Worm (Caenorhabditis elegans) whole organism, young adult: ENCODE measurements around the gene wrm-1.

Experiments
- B0261.1 ChIP-seq: sonication (generic microtip); optimal IDR thresholded peaks from 2 replicates; lab custom pipeline; 2016; ENCODE audit warnings: mild to moderate bottlenecking, missing genetic modification characterization, moderate library complexity, missing compliant biosample characterization
- C17E4.6 ChIP-seq: fragments of 200-800 bp; sonication (Bioruptor generic); IDR thresholded peaks from 2 replicates; pipeline ENCODE4 v1.3.6; 2022; ENCODE audit warnings: missing genetic modification reagents, missing genetic modification characterization, missing compliant biosample characterization
- F37B4.10 ChIP-seq: fragments of 200-800 bp; sonication (Bioruptor generic); IDR thresholded peaks from 2 replicates; pipeline ENCODE4 v1.3.6; 2022; ENCODE audit warnings: missing genetic modification characterization, missing compliant biosample characterization
- T26A5.8 ChIP-seq: sonication (generic microtip); optimal IDR thresholded peaks from 2 replicates; lab custom pipeline; 2016; ENCODE audit warnings: missing genetic modification characterization, missing compliant biosample characterization
- Y53G8AR.9 ChIP-seq: fragments of 200-800 bp; sonication (Bioruptor generic); conservative IDR thresholded peaks from 2 replicates; pipeline ENCODE4 v1.3.6; 2022; ENCODE audit warnings: missing genetic modification reagents, missing genetic modification characterization, missing compliant biosample characterization
- Y79H2A.3 ChIP-seq: fragments of 200-800 bp; sonication (Bioruptor generic); conservative IDR thresholded peaks from 2 replicates; pipeline ENCODE4 v1.3.6; 2022; ENCODE audit warnings: missing genetic modification reagents, missing genetic modification characterization, missing compliant biosample characterization
- ZK185.1 ChIP-seq: sonication (generic microtip); optimal IDR thresholded peaks from 2 replicates; lab custom pipeline; 2016; ENCODE audit warnings: mild to moderate bottlenecking, missing genetic modification characterization, missing compliant biosample characterization; ENCODE audit not compliant: poor library complexity, severe bottlenecking
- atf-7 ChIP-seq: sonication (generic microtip); optimal IDR thresholded peaks from 2 replicates; lab custom pipeline; 2017; ENCODE audit warnings: mild to moderate bottlenecking, missing genetic modification characterization, missing compliant biosample characterization
- attf-5 ChIP-seq: fragments of 200-800 bp; sonication (Bioruptor generic); optimal IDR thresholded peaks from 2 replicates; lab custom pipeline; 2018; ENCODE audit warnings: mild to moderate bottlenecking, missing genetic modification characterization, missing compliant biosample characterization
- attf-6 ChIP-seq: fragments of 200-800 bp; sonication (Bioruptor generic); IDR thresholded peaks from 2 replicates; pipeline ENCODE4 v1.3.6; 2022; ENCODE audit warnings: missing genetic modification reagents, missing genetic modification characterization, missing compliant biosample characterization
- cebp-2 ChIP-seq: fragments of 200-800 bp; sonication (Bioruptor generic); IDR thresholded peaks from 2 replicates; pipeline ENCODE4 v1.3.6; 2022; ENCODE audit warnings: missing genetic modification characterization, missing compliant biosample characterization
- ceh-100 ChIP-seq: fragments of 200-800 bp; sonication (Bioruptor generic); IDR thresholded peaks from 2 replicates; pipeline ENCODE4 v1.3.6; 2022; ENCODE audit warnings: missing genetic modification reagents, missing genetic modification characterization, missing compliant biosample characterization
- ceh-40 ChIP-seq: fragments of 200-800 bp; sonication (Bioruptor generic); IDR thresholded peaks from 2 replicates; pipeline ENCODE4 v1.3.6; 2022; ENCODE audit warnings: missing genetic modification characterization, missing compliant biosample characterization
- chd-7 ChIP-seq: sonication (generic microtip); optimal IDR thresholded peaks from 2 replicates; lab custom pipeline; 2016; ENCODE audit warnings: mild to moderate bottlenecking, missing genetic modification characterization, moderate library complexity, missing compliant biosample characterization
- dpl-1 ChIP-seq: fragments of 150-350 bp; optimal IDR thresholded peaks from 2 replicates; lab custom pipeline; 2014; ENCODE audit warnings: missing biosample characterization, missing genetic modification reagents, missing genetic modification characterization
- efl-1 ChIP-seq: fragments of 150-350 bp; optimal IDR thresholded peaks from 2 replicates; lab custom pipeline; 2014; ENCODE audit warnings: missing biosample characterization, missing genetic modification reagents, missing genetic modification characterization
- ekl-4 ChIP-seq: fragments of 200-800 bp; sonication (Bioruptor generic); IDR thresholded peaks from 2 replicates; pipeline ENCODE4 v1.3.6; 2022; ENCODE audit warnings: missing genetic modification reagents, missing genetic modification characterization, missing compliant biosample characterization
- fkh-3 ChIP-seq: sonication (generic microtip); optimal IDR thresholded peaks from 2 replicates; lab custom pipeline; 2016; ENCODE audit warnings: mild to moderate bottlenecking, missing genetic modification characterization, missing compliant biosample characterization
- him-1 ChIP-seq: sonication (generic microtip); optimal IDR thresholded peaks from 2 replicates; lab custom pipeline; 2016; ENCODE audit warnings: missing genotype, missing genetic modification reagents, missing genetic modification characterization, missing compliant biosample characterization
- hlh-12 ChIP-seq: sonication (generic microtip); optimal IDR thresholded peaks from 2 replicates; lab custom pipeline; 2016; ENCODE audit warnings: missing genetic modification characterization, missing compliant biosample characterization
- hlh-26 ChIP-seq: fragments of 200-800 bp; sonication (Bioruptor generic); conservative IDR thresholded peaks from 2 replicates; pipeline ENCODE4 v1.3.6; 2022; ENCODE audit warnings: missing genetic modification reagents, missing genetic modification characterization, missing compliant biosample characterization
- hmg-1.2 ChIP-seq: fragments of 200-800 bp; sonication (Bioruptor generic); IDR thresholded peaks from 2 replicates; pipeline ENCODE4 v1.3.6; 2022; ENCODE audit warnings: missing genetic modification reagents, missing genetic modification characterization, missing compliant biosample characterization
- hrde-1 ChIP-seq: sonication (generic microtip); optimal IDR thresholded peaks from 2 replicates; lab custom pipeline; 2016; ENCODE audit warnings: missing genetic modification characterization, mild to moderate bottlenecking, missing compliant biosample characterization, moderate library complexity, missing genotype, missing genetic modification reagents, borderline replicate concordance
- let-526 ChIP-seq: fragments of 200-800 bp; sonication (Bioruptor generic); IDR thresholded peaks from 2 replicates; pipeline ENCODE4 v1.3.6; 2022; ENCODE audit warnings: missing genetic modification reagents, missing genetic modification characterization, missing compliant biosample characterization
- lin-26 ChIP-seq: fragments of 200-800 bp; sonication (Bioruptor generic); IDR thresholded peaks from 2 replicates; pipeline ENCODE4 v1.3.6; 2022; ENCODE audit warnings: missing genetic modification reagents, missing genetic modification characterization, missing compliant biosample characterization
- lin-35 ChIP-seq, 3 experiments: fragments of 150-350 bp in 2 of 3; sonication (generic microtip) in 1 of 3; optimal IDR thresholded peaks; 2 replicates each; lab custom pipeline; 2014 to 2018; ENCODE audit warnings: missing biosample characterization in 3 of 3, missing genetic modification characterization in 3 of 3, missing genetic modification reagents in 3 of 3
- lir-1 ChIP-seq: fragments of 200-800 bp; sonication (Bioruptor generic); conservative IDR thresholded peaks from 2 replicates; pipeline ENCODE4 v1.3.6; 2022; ENCODE audit warnings: missing genetic modification reagents, missing genetic modification characterization, missing compliant biosample characterization
- lsl-1 ChIP-seq: fragments of 200-800 bp; sonication (Bioruptor generic); optimal IDR thresholded peaks from 2 replicates; lab custom pipeline; 2018; ENCODE audit warnings: mild to moderate bottlenecking, missing genetic modification characterization, moderate library complexity, missing compliant biosample characterization
- madf-10 ChIP-seq: sonication (generic microtip); optimal IDR thresholded peaks from 2 replicates; lab custom pipeline; 2016; ENCODE audit warnings: mild to moderate bottlenecking, missing genetic modification characterization, missing compliant biosample characterization
- mcd-1 ChIP-seq: fragments of 200-800 bp; sonication (Bioruptor generic); IDR thresholded peaks from 2 replicates; pipeline ENCODE4 v1.3.6; 2022; ENCODE audit warnings: missing genetic modification reagents, missing genetic modification characterization, missing compliant biosample characterization
- nfya-2 ChIP-seq: fragments of 200-800 bp; sonication (Bioruptor generic); IDR thresholded peaks from 2 replicates; pipeline ENCODE4 v1.3.6; 2022; ENCODE audit warnings: missing genetic modification reagents, missing genetic modification characterization, missing compliant biosample characterization
- nfyb-1 ChIP-seq: fragments of 200-800 bp; sonication (Bioruptor generic); IDR thresholded peaks from 2 replicates; pipeline ENCODE4 v1.3.6; 2022; ENCODE audit warnings: missing genetic modification reagents, missing genetic modification characterization, missing compliant biosample characterization
- nhr-120 ChIP-seq: fragments of 200-800 bp; sonication (Bioruptor generic); IDR thresholded peaks from 2 replicates; pipeline ENCODE4 v1.3.6; 2022; ENCODE audit warnings: missing genetic modification characterization, missing compliant biosample characterization
- nhr-80 ChIP-seq: sonication (generic microtip); optimal IDR thresholded peaks from 2 replicates; lab custom pipeline; 2016; ENCODE audit warnings: missing genetic modification characterization, missing compliant biosample characterization
- pbrm-1 ChIP-seq: fragments of 200-800 bp; sonication (Bioruptor generic); IDR thresholded peaks from 2 replicates; pipeline ENCODE4 v1.3.6; 2022; ENCODE audit warnings: missing genetic modification reagents, missing genetic modification characterization, missing compliant biosample characterization
- pha-4 ChIP-seq: fragments of 150-350 bp; sonication (generic microtip); optimal IDR thresholded peaks from 2 replicates; lab custom pipeline; 2014; ENCODE audit warnings: missing biosample characterization, missing genetic modification reagents, missing genetic modification characterization
- sdz-38 ChIP-seq: sonication (generic microtip); optimal IDR thresholded peaks from 2 replicates; lab custom pipeline; 2016; ENCODE audit warnings: missing genotype, missing genetic modification characterization, missing compliant biosample characterization
- snpc-1.1 ChIP-seq: sonication (generic microtip); optimal IDR thresholded peaks from 2 replicates; lab custom pipeline; 2017; ENCODE audit warnings: missing genetic modification characterization, mild to moderate bottlenecking, missing compliant biosample characterization, antibody characterized with exemption, moderate library complexity, missing genotype, missing genetic modification reagents; ENCODE audit not compliant: insufficient read depth
- snpc-3.4 ChIP-seq: sonication (generic microtip); optimal IDR thresholded peaks from 2 replicates; lab custom pipeline; 2017; ENCODE audit warnings: missing genetic modification characterization, mild to moderate bottlenecking, missing compliant biosample characterization, antibody characterized with exemption, moderate library complexity, missing genotype, missing genetic modification reagents
- snpc-4 ChIP-seq, 5 experiments: fragments of 150-350 bp in 1 of 5; sonication (generic microtip) in 4 of 5; optimal IDR thresholded peaks; 2 replicates each; lab custom pipeline; 2014 to 2018; ENCODE audit warnings: missing genetic modification characterization in 5 of 5, missing biosample characterization in 3 of 5, antibody characterized with exemption in 2 of 5, mild to moderate bottlenecking in 2 of 5, missing compliant biosample characterization in 2 of 5, missing genotype in 2 of 5, moderate library complexity in 2 of 5, missing genetic modification reagents in 1 of 5
- tbp1 ChIP-seq: fragments of 200-800 bp; sonication (Bioruptor generic); optimal IDR thresholded peaks from 2 replicates; lab custom pipeline; 2018; ENCODE audit warnings: mild to moderate bottlenecking, missing genetic modification characterization, missing compliant biosample characterization
- tlf-1 ChIP-seq: fragments of 200-800 bp; sonication (Bioruptor generic); optimal IDR thresholded peaks from 2 replicates; lab custom pipeline; 2018; ENCODE audit warnings: mild to moderate bottlenecking, missing genetic modification characterization, missing compliant biosample characterization
- unc-62 ChIP-seq: fragments of 150-350 bp; optimal IDR thresholded peaks from 2 replicates; lab custom pipeline; 2014; ENCODE audit warnings: missing biosample characterization, missing genetic modification reagents, missing genetic modification characterization
- zim-3 ChIP-seq: sonication (generic microtip); optimal IDR thresholded peaks from 2 replicates; lab custom pipeline; 2017; ENCODE audit warnings: mild to moderate bottlenecking, missing genetic modification characterization, moderate library complexity, missing compliant biosample characterization
- ztf-18 ChIP-seq: sonication (generic microtip); optimal IDR thresholded peaks from 2 replicates; lab custom pipeline; 2016; ENCODE audit warnings: missing genotype, mild to moderate bottlenecking, missing genetic modification characterization, missing compliant biosample characterization
- ztf-22 ChIP-seq: fragments of 200-800 bp; sonication (Bioruptor generic); optimal IDR thresholded peaks from 2 replicates; lab custom pipeline; 2018; ENCODE audit warnings: mild to moderate bottlenecking, missing genetic modification characterization, moderate library complexity, missing compliant biosample characterization
- ztf-26 ChIP-seq: sonication (generic microtip); optimal IDR thresholded peaks from 2 replicates; lab custom pipeline; 2017; ENCODE audit warnings: missing genetic modification characterization, missing compliant biosample characterization
- ztf-28 ChIP-seq: fragments of 200-800 bp; sonication (Bioruptor generic); IDR thresholded peaks from 2 replicates; pipeline ENCODE4 v1.3.6; 2022; ENCODE audit warnings: missing genetic modification reagents, missing genetic modification characterization, missing compliant biosample characterization

The wrm-1 gene

ce11 chrIII:5727827-5728226 lies 5.2 kb downstream of the wrm-1 start, which contains the start of gene egg-1:
TSS of gene egg-1 (plus strand) at chrIII:5728180.
- TF ChIP-seq tlf-1 (GFP tag; lab: Kevin White, UChicago) (peak; percentile 90), lir-1 (GFP tag; lab: Robert Waterston, UW) (peak; percentile 52; the same call in 1 of the 2 replicates), atf-7 (tag; lab: Kevin White, UChicago) (no peak), mcd-1 (peak; percentile 72), fkh-3 (no peak), snpc-3.4 (tag; lab: Kevin White, UChicago) (peak; percentile 93), nhr-120 (no peak), nfya-2 (no peak), attf-5 (GFP tag; lab: Kevin White, UChicago) (no peak), nfyb-1 (GFP tag; lab: Robert Waterston, UW) (no peak), hlh-12 (tag; lab: Kevin White, UChicago) (no peak), lin-26 (no peak), C17E4.6 (no peak; the same call in 1 of the 2 replicates), ZK185.1 (tag; lab: Kevin White, UChicago) (no peak), Y79H2A.3 (GFP tag; lab: Robert Waterston, UW) (peak; percentile 50; the same call in 1 of the 2 replicates), snpc-4 (GFP tag; optimal IDR thresholded peaks at IDR 0.05; lab: Kevin White, UChicago) (peak; percentile 40), snpc-4 (tag; optimal IDR thresholded peaks at IDR 0.05; lab: Kevin White, UChicago) (peak in 3 of 4 experiments; percentile 8 to 60 (median 59)), B0261.1 (tag; lab: Kevin White, UChicago) (no peak), ztf-22 (GFP tag; lab: Kevin White, UChicago) (no peak), attf-6 (0 out of 2 replicates have a peak, but pooled peaks have one; percentile 21), T26A5.8 (tag; lab: Kevin White, UChicago) (no peak), ztf-18 (tag; lab: Kevin White, UChicago) (peak; percentile 74), lsl-1 (GFP tag; lab: Kevin White, UChicago) (peak; percentile 98), unc-62 (GFP tag; lab: Kevin White, UChicago) (no peak), ekl-4 (GFP tag; lab: Robert Waterston, UW) (0 out of 2 replicates have a peak, but pooled peaks have one; percentile 59), Y53G8AR.9 (GFP tag; lab: Robert Waterston, UW) (peak; percentile 44; the same call in 1 of the 2 replicates), pha-4 (tag; lab: Kevin White, UChicago) (no peak), F37B4.10 (GFP tag; lab: Robert Waterston, UW) (no peak), ceh-100 (peak; percentile 53), chd-7 (tag; lab: Kevin White, UChicago) (no peak), hmg-1.2 (GFP tag; lab: Robert Waterston, UW) (peak; percentile 61), ceh-40 (GFP tag; lab: Robert Waterston, UW) (no peak), efl-1 (GFP tag; lab: Kevin White, UChicago) (peak; percentile 98), madf-10 (tag; lab: Kevin White, UChicago) (no peak), hrde-1 (tag; lab: Kevin White, UChicago) (peak; percentile 8), pbrm-1 (GFP tag; lab: Robert Waterston, UW) (peak; percentile 67), him-1 (tag; lab: Kevin White, UChicago) (peak; percentile 85), lin-35 (GFP tag; optimal IDR thresholded peaks at IDR 0.05; lab: Kevin White, UChicago) (peak in 2 of 3 experiments; percentile 51 to 62), ztf-26 (no peak), zim-3 (no peak), sdz-38 (tag; lab: Kevin White, UChicago) (no peak), nhr-80 (tag; lab: Kevin White, UChicago) (no peak), tbp1 (GFP tag; lab: Kevin White, UChicago) (peak; percentile 65), hlh-26 (GFP tag; lab: Robert Waterston, UW) (no peak), let-526 (GFP tag; lab: Robert Waterston, UW) (no peak), dpl-1 (GFP tag; lab: Kevin White, UChicago) (peak; percentile 95), snpc-1.1 (tag; lab: Kevin White, UChicago) (peak; percentile 21), ztf-28 (GFP tag; lab: Robert Waterston, UW) (0 out of 2 replicates have a peak, but pooled peaks have one; percentile 58), cebp-2 (GFP tag; lab: Robert Waterston, UW) (no peak)
